Worm (Caenorhabditis elegans) whole organism, L4 larva: ENCODE measurements around the gene F07D3.3.
A peak's percentile ranks its signal among the peaks of the same experiment; 100 is the strongest.

Experiments
- F10B5.3 ChIP-seq: sonication (generic microtip); optimal IDR thresholded peaks from 2 replicates; lab custom pipeline; 2016; ENCODE audit warnings: mild to moderate bottlenecking, missing genetic modification characterization, missing compliant biosample characterization
- F26F4.8 ChIP-seq: fragments of 200-800 bp; sonication (Bioruptor generic); conservative IDR thresholded peaks from 2 replicates; pipeline ENCODE4 v1.3.6; 2022; ENCODE audit warnings: missing genetic modification characterization, missing compliant biosample characterization
- F44E2.7 ChIP-seq: fragments of 200-800 bp; sonication (Bioruptor generic); IDR thresholded peaks from 2 replicates; pipeline ENCODE4 v2.1.2; 2022; ENCODE audit warnings: missing genetic modification characterization, missing compliant biosample characterization
- T26A8.4 ChIP-seq: fragments of 200-800 bp; sonication (Bioruptor generic); IDR thresholded peaks from 2 replicates; pipeline ENCODE4 v1.3.6; 2022; ENCODE audit warnings: missing genetic modification characterization, missing compliant biosample characterization
- Y105C5A.15 ChIP-seq: fragments of 200-800 bp; sonication (Bioruptor generic); IDR thresholded peaks from 2 replicates; pipeline ENCODE4 v1.3.6; 2022; ENCODE audit warnings: missing genetic modification characterization, missing compliant biosample characterization
- Y48G9A.11 ChIP-seq: fragments of 200-800 bp; sonication (Bioruptor generic); IDR thresholded peaks from 2 replicates; pipeline ENCODE4 v1.3.6; 2022; ENCODE audit warnings: missing genetic modification reagents, missing genetic modification characterization, missing compliant biosample characterization
- aha-1 ChIP-seq: fragments of 150-350 bp; peaks from one replicate; lab custom pipeline; 2014; ENCODE audit warnings: missing biosample characterization, missing genetic modification characterization
- ama-1 ChIP-seq: fragments of 150-350 bp; optimal IDR thresholded peaks from 2 replicates; lab custom pipeline; 2014; ENCODE audit warnings: inconsistent platforms, mixed read lengths
- attf-4 ChIP-seq: sonication (generic microtip); optimal IDR thresholded peaks from 3 replicates; lab custom pipeline; 2017; ENCODE audit warnings: missing biosample characterization, missing genetic modification characterization
- ceh-44 ChIP-seq: fragments of 200-800 bp; sonication (Bioruptor generic); IDR thresholded peaks from 2 replicates; pipeline ENCODE4 v1.3.6; 2022; ENCODE audit warnings: missing genetic modification reagents, missing genetic modification characterization, missing compliant biosample characterization
- daf-16 ChIP-seq, 3 experiments: sonication (generic microtip); optimal IDR thresholded peaks; 2 replicates each; lab custom pipeline; 2016 to 2017; ENCODE audit warnings: missing genetic modification characterization in 3 of 3, missing genetic modification reagents in 3 of 3, mild to moderate bottlenecking in 2 of 3, missing compliant biosample characterization in 2 of 3, missing biosample characterization in 1 of 3, moderate library complexity in 1 of 3
- daf-19 ChIP-seq: fragments of 200-800 bp; sonication (Bioruptor generic); conservative IDR thresholded peaks from 2 replicates; pipeline ENCODE4 v1.3.6; 2022; ENCODE audit warnings: missing genetic modification characterization, missing compliant biosample characterization
- dmd-6 ChIP-seq: fragments of 200-800 bp; sonication (Bioruptor generic); IDR thresholded peaks from 2 replicates; pipeline ENCODE4 v1.3.6; 2022; ENCODE audit warnings: missing genetic modification reagents, missing genetic modification characterization, missing compliant biosample characterization
- dmd-9 ChIP-seq: fragments of 200-800 bp; sonication (Bioruptor generic); IDR thresholded peaks from 2 replicates; pipeline ENCODE4 v1.3.6; 2022; ENCODE audit warnings: missing genetic modification reagents, missing genetic modification characterization, missing compliant biosample characterization
- dve-1 ChIP-seq: sonication (generic microtip); optimal IDR thresholded peaks from 2 replicates; lab custom pipeline; 2017; ENCODE audit warnings: antibody characterized with exemption, mild to moderate bottlenecking, missing genetic modification characterization, missing compliant biosample characterization; ENCODE audit not compliant: insufficient read depth
- egl-27 ChIP-seq: sonication (generic microtip); optimal IDR thresholded peaks from 3 replicates; lab custom pipeline; 2017; ENCODE audit warnings: missing biosample characterization, missing genetic modification reagents, missing genetic modification characterization
- egl-43 ChIP-seq: fragments of 200-800 bp; sonication (Bioruptor generic); IDR thresholded peaks from 2 replicates; pipeline ENCODE4 v1.3.6; 2022; ENCODE audit warnings: missing genetic modification reagents, missing genetic modification characterization, missing compliant biosample characterization
- fkh-10 ChIP-seq: fragments of 150-350 bp; optimal IDR thresholded peaks from 2 replicates; lab custom pipeline; 2014; ENCODE audit warnings: missing biosample characterization, missing genetic modification reagents, missing genetic modification characterization
- hlh-11 ChIP-seq: fragments of 200-800 bp; sonication (Bioruptor generic); optimal IDR thresholded peaks from 2 replicates; lab custom pipeline; 2018; ENCODE audit warnings: mild to moderate bottlenecking, missing genetic modification characterization, missing compliant biosample characterization
- hmg-1.1 ChIP-seq: fragments of 200-800 bp; sonication (Bioruptor generic); IDR thresholded peaks from 2 replicates; pipeline ENCODE4 v1.3.6; 2022; ENCODE audit warnings: missing genetic modification reagents, missing genetic modification characterization, missing compliant biosample characterization
- lin-13 ChIP-seq: fragments of 150-350 bp; optimal IDR thresholded peaks from 2 replicates; lab custom pipeline; 2014; ENCODE audit warnings: missing biosample characterization, missing genetic modification reagents, missing genetic modification characterization
- madf-5 ChIP-seq, 2 experiments: fragments of 200-800 bp; sonication (Bioruptor generic); IDR thresholded peaks; 2 replicates each; pipeline ENCODE4 v1.3.6; 2022; ENCODE audit warnings: missing compliant biosample characterization in 2 of 2, missing genetic modification characterization in 2 of 2
- mdl-1 ChIP-seq, 2 experiments: fragments of 150-350 bp in 1 of 2; sonication (generic microtip) in 1 of 2; optimal IDR thresholded peaks; 2 replicates each; lab custom pipeline; 2014 to 2017; ENCODE audit warnings: missing biosample characterization in 2 of 2, missing genetic modification characterization in 2 of 2
- mdt-29 ChIP-seq: fragments of 200-800 bp; sonication (Bioruptor generic); IDR thresholded peaks from 2 replicates; pipeline ENCODE4 v1.3.6; 2022; ENCODE audit warnings: missing genetic modification reagents, missing genetic modification characterization, missing compliant biosample characterization
- mep-1 ChIP-seq: fragments of 150-350 bp; sonication (generic microtip); optimal IDR thresholded peaks from 3 replicates; lab custom pipeline; 2014; ENCODE audit warnings: missing biosample characterization, missing genetic modification characterization
- mxl-2 ChIP-seq: fragments of 200-800 bp; sonication (Bioruptor generic); conservative IDR thresholded peaks from 2 replicates; pipeline ENCODE4 v1.3.6; 2022; ENCODE audit warnings: missing genetic modification reagents, missing genetic modification characterization, missing compliant biosample characterization
- nhr-10 ChIP-seq: fragments of 150-350 bp; optimal IDR thresholded peaks from 2 replicates; lab custom pipeline; 2014; ENCODE audit warnings: missing biosample characterization, missing genetic modification characterization
- nhr-28 ChIP-seq: fragments of 150-350 bp; optimal IDR thresholded peaks from 2 replicates; lab custom pipeline; 2014; ENCODE audit warnings: missing biosample characterization, missing genetic modification characterization
- nhr-6 ChIP-seq: fragments of 150-350 bp; optimal IDR thresholded peaks from 2 replicates; lab custom pipeline; 2014; ENCODE audit warnings: missing biosample characterization, missing genetic modification characterization
- nhr-77 ChIP-seq: fragments of 150-350 bp; optimal IDR thresholded peaks from 2 replicates; lab custom pipeline; 2014; ENCODE audit warnings: missing biosample characterization, missing genetic modification characterization
- pha-4 ChIP-seq, 2 experiments: fragments of 150-350 bp in 1 of 2; fragments of 200-800 bp in 1 of 2; sonication (Bioruptor generic) in 1 of 2; IDR thresholded peaks in 1 of 2; optimal IDR thresholded peaks in 1 of 2; 2 replicates each; pipeline versions ENCODE4 v1.3.6 to Lab custom; 2014 to 2022; ENCODE audit warnings: missing genetic modification characterization in 2 of 2, missing genetic modification reagents in 2 of 2, missing biosample characterization in 1 of 2, missing compliant biosample characterization in 1 of 2
- php-3 ChIP-seq: fragments of 200-800 bp; sonication (Bioruptor generic); IDR thresholded peaks from 2 replicates; pipeline ENCODE4 v1.3.6; 2022; ENCODE audit warnings: missing genetic modification reagents, missing genetic modification characterization, missing compliant biosample characterization
- sdz-12 ChIP-seq: fragments of 200-800 bp; sonication (Bioruptor generic); optimal IDR thresholded peaks from 2 replicates; lab custom pipeline; 2018; ENCODE audit warnings: mild to moderate bottlenecking, missing genetic modification characterization, missing compliant biosample characterization
- snpc-1.2 ChIP-seq: fragments of 200-800 bp; sonication (Bioruptor generic); IDR thresholded peaks from 2 replicates; pipeline ENCODE4 v1.3.6; 2022; ENCODE audit warnings: missing genetic modification reagents, missing genetic modification characterization, missing compliant biosample characterization
- tra-1 ChIP-seq: fragments of 200-800 bp; sonication (Bioruptor generic); IDR thresholded peaks from 2 replicates; pipeline ENCODE4 v1.3.6; 2022; ENCODE audit warnings: missing genetic modification reagents, missing genetic modification characterization, missing compliant biosample characterization
- unc-62 ChIP-seq, 3 experiments: fragments of 150-350 bp in 1 of 3; sonication (generic microtip); optimal IDR thresholded peaks in 2 of 3; peaks in 1 of 3; 1 replicate in 1 of 3; 2 replicates in 2 of 3; lab custom pipeline; 2014 to 2017; ENCODE audit warnings: missing biosample characterization in 3 of 3, missing genetic modification characterization in 3 of 3, missing genetic modification reagents in 3 of 3, missing genotype in 1 of 3
- vab-7 ChIP-seq: fragments of 200-800 bp; sonication (Bioruptor generic); IDR thresholded peaks from 2 replicates; pipeline ENCODE4 v1.3.6; 2022; ENCODE audit warnings: missing genetic modification reagents, missing genetic modification characterization, missing compliant biosample characterization
- zfp-3 ChIP-seq: fragments of 200-800 bp; sonication (Bioruptor generic); conservative IDR thresholded peaks from 2 replicates; pipeline ENCODE4 v1.3.6; 2022; ENCODE audit warnings: missing genetic modification reagents, missing genetic modification characterization, missing compliant biosample characterization
- zip-2 ChIP-seq: fragments of 150-350 bp; optimal IDR thresholded peaks from 2 replicates; lab custom pipeline; 2014; ENCODE audit warnings: missing biosample characterization, missing genetic modification characterization

Gene F07D3.3

DNA sequence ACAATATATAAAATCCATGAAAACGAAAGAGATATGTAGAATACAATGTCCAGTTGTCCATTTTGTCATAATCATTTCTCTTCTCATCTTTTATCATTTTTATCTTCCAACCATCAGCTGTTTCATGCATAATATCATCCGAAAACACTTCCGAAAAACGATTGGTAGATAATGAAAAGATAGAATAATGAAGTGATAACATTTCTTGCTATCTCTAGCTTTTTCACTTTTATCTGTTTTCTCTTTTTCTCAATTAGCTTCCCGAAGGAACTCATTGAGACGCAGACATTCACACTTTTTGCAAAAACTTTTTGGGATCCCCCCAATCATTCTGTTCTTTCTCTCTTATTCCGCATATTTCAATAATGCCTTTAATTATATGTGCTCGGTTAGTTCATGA, 8.6 kb downstream of the F07D3.3 start:
- peak; percentile 56 for TF ChIP-seq dve-1 (tag; lab: Kevin White, UChicago)
- no peak for TF ChIP-seq F10B5.3
- TF ChIP-seq zip-2 (tag; lab: Kevin White, UChicago): no peak
- TF ChIP-seq madf-5 (GFP tag; IDR thresholded peaks at IDR 0.05; lab: Robert Waterston, UW): no peak
- TF ChIP-seq daf-16 (GFP tag; optimal IDR thresholded peaks at IDR 0.05; lab: Kevin White, UChicago): no peak
- TF ChIP-seq daf-16 (tag; optimal IDR thresholded peaks at IDR 0.05; lab: Kevin White, UChicago): peak; percentile 23
- TF ChIP-seq mdl-1 (tag; optimal IDR thresholded peaks at IDR 0.05; lab: Kevin White, UChicago): no peak
- no peak for TF ChIP-seq hmg-1.1 (GFP tag; lab: Robert Waterston, UW)
- peak; percentile 42 for TF ChIP-seq hlh-11
- TF ChIP-seq fkh-10 (GFP tag; lab: Kevin White, UChicago): no peak
- no peak for TF ChIP-seq ama-1 (lab: Kevin White, UChicago)
- no peak for TF ChIP-seq attf-4 (tag; lab: Kevin White, UChicago)
- TF ChIP-seq nhr-28 (tag; lab: Kevin White, UChicago): peak; percentile 42

- TF ChIP-seq sdz-12: no peak
- no peak for TF ChIP-seq nhr-77
- TF ChIP-seq mxl-2 (GFP tag; lab: Robert Waterston, UW): no peak
- TF ChIP-seq aha-1: peak; percentile 93
- TF ChIP-seq F44E2.7 (GFP tag; lab: Robert Waterston, UW): no peak
Observed at ce11 chrV:9453333-9453732, 9.2 kb downstream of the F07D3.3 start.

ce11 chrV:9451485-9451884, 11.0 kb downstream of the F07D3.3 start:
- no peak for TF ChIP-seq pha-4 (GFP tag; IDR thresholded peaks at IDR 0.05; lab: Robert Waterston, UW)
- TF ChIP-seq pha-4 (tag; optimal IDR thresholded peaks at IDR 0.05; lab: Kevin White, UChicago): peak; percentile 94
- no peak for TF ChIP-seq ama-1 (lab: Kevin White, UChicago)
- peak; percentile 22 for TF ChIP-seq nhr-6 (tag; lab: Kevin White, UChicago)
- TF ChIP-seq, all 104 proteins: peak for 2

DNA sequence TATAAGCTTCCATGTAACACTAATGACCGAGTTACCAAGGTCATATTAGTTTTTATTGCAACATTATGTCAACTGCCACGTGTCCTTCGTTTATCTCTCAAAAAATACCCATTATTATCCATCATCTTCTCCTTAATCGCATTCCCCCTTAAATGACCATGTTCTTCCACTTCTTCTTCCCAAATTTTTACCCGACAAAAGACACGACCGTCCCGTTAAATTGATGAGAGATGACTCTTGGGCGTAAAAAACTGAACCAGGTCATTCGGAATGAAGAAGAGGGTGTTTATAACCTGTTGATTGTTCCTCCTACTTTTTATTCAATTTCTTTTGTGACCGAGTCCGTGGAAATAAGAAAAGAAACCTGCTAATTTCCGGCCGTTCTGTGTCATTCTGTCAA, 17.9 kb downstream of the F07D3.3 start:
- TF ChIP-seq F26F4.8 (no peak), Y48G9A.11 (GFP tag; lab: Robert Waterston, UW) (no peak), mep-1 (tag; lab: Kevin White, UChicago) (no peak), vab-7 (GFP tag; lab: Robert Waterston, UW) (no peak), pha-4 (GFP tag; IDR thresholded peaks at IDR 0.05; lab: Robert Waterston, UW) (no peak), pha-4 (tag; optimal IDR thresholded peaks at IDR 0.05; lab: Kevin White, UChicago) (no peak)

DNA sequence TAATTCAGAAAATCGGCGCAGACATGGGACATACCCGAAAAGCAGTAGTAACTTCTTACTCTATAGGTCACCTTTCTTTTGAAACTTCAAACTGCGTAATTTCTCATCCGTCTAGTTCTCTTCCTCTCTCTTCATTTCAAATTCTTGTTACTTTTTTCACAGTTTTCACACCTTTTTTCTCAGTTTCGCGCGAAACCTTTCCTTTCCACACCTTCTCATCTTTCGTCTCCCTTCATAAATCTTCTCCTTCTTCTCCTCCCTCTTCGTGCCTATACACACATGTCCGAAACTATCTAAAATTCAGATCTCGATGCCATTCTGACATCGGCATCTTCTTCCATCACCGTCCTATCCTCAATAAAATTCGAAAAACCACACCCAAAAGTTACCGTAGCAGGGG, 18.8 kb downstream of the F07D3.3 start, which contains the start of gene wdr-62:
Gene wdr-62, plus strand, starts transcription at position 301 of the 400 bp plus-strand sequence.
- TF ChIP-seq php-3: no peak
- peak in 1 of 2 experiments; percentile 57 for TF ChIP-seq unc-62 (GFP tag; optimal IDR thresholded peaks at IDR 0.05 in 1 of 2; lab: Kevin White, UChicago)
- no peak for TF ChIP-seq unc-62 (tag; optimal IDR thresholded peaks at IDR 0.05; lab: Kevin White, UChicago)
- TF ChIP-seq mdt-29 (GFP tag; lab: Robert Waterston, UW): no peak
- peak; percentile 48 for TF ChIP-seq aha-1
- no peak for TF ChIP-seq snpc-1.2 (GFP tag; lab: Robert Waterston, UW)

DNA sequence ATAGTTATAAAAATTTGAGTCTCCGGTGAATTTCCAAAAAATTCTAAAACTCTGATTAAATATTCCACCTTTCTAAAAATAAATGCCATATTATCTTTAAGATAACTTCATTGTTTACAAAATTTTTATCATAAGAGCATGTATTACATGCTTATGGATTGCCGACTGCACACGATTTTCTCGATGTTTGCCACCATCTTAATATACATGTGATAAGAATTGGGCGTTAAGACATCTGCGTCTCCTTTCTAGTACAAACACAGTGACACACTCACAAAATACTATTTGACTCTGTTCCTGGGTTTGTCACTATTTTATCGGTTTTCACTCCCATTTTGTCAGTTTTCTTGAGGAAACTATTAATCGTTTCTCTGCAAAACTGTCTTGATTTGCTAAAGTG, 19.4 kb downstream of the F07D3.3 start:
- no peak for TF ChIP-seq dmd-9 (GFP tag; lab: Robert Waterston, UW)
- no peak for TF ChIP-seq T26A8.4 (GFP tag; lab: Robert Waterston, UW)
- peak; percentile 69 for TF ChIP-seq dmd-6 (GFP tag; lab: Robert Waterston, UW)
- TF ChIP-seq egl-27 (tag; lab: Kevin White, UChicago): no peak
- no peak for TF ChIP-seq lin-13 (GFP tag; lab: Kevin White, UChicago)
- no peak for TF ChIP-seq ceh-44 (GFP tag; lab: Robert Waterston, UW)
- TF ChIP-seq nhr-28 (tag; lab: Kevin White, UChicago): peak; percentile 87
- TF ChIP-seq dve-1 (tag; lab: Kevin White, UChicago): peak; percentile 84
- peak; percentile 50 for TF ChIP-seq nhr-10 (tag; lab: Kevin White, UChicago)
- TF ChIP-seq daf-19 (GFP tag; lab: Robert Waterston, UW): no peak
- TF ChIP-seq sdz-12: no peak
- TF ChIP-seq tra-1 (GFP tag; lab: Robert Waterston, UW): 0 out of 2 replicates have a peak, but pooled peaks have one; percentile 34
- TF ChIP-seq mep-1 (tag; lab: Kevin White, UChicago): peak; percentile 33
- no peak for TF ChIP-seq egl-43 (GFP tag; lab: Robert Waterston, UW)
- peak in 1 of 2 experiments; percentile 1 for TF ChIP-seq daf-16 (GFP tag; optimal IDR thresholded peaks at IDR 0.05; lab: Kevin White, UChicago)
- TF ChIP-seq daf-16 (tag; optimal IDR thresholded peaks at IDR 0.05; lab: Kevin White, UChicago): peak; percentile 91
- TF ChIP-seq zfp-3 (GFP tag; lab: Robert Waterston, UW): no peak
- TF ChIP-seq F10B5.3: no peak
- 0 out of 2 replicates have a peak, but pooled peaks have one; percentile 30 for TF ChIP-seq php-3
- no peak for TF ChIP-seq Y105C5A.15
